Fruit fly (Drosophila melanogaster) whole organism, embryonic: ENCODE measurements around the gene P5CDh1.

Source experiments
- CG10321 ChIP-seq: fragments of 200-800 bp; sonication (Bioruptor generic); IDR thresholded peaks from 2 replicates; pipeline ENCODE4 v1.3.6; 2022; ENCODE audit warnings: missing biosample characterization, missing genetic modification characterization
- CG10366 ChIP-seq: fragments of 200-800 bp; sonication (Bioruptor generic); IDR thresholded peaks from 2 replicates; pipeline ENCODE4 v1.3.6; 2022; ENCODE audit warnings: missing biosample characterization, missing genetic modification characterization
- CG10431 ChIP-seq: fragments of 200-800 bp; sonication (Bioruptor generic); optimal IDR thresholded peaks from 3 replicates; lab custom pipeline; 2018; ENCODE audit warnings: missing biosample characterization, mild to moderate bottlenecking, missing genetic modification characterization
- CG11723 ChIP-seq: fragments of 200-800 bp; sonication (Bioruptor generic); optimal IDR thresholded peaks from 2 replicates; lab custom pipeline; 2017; ENCODE audit warnings: missing biosample characterization, mild to moderate bottlenecking, missing genetic modification characterization
- CG12155 ChIP-seq: fragments of 200-800 bp; sonication (Bioruptor generic); optimal IDR thresholded peaks from 3 replicates; lab custom pipeline; 2016; ENCODE audit warnings: missing biosample characterization, missing genetic modification characterization
- CG12236 ChIP-seq: fragments of 200-800 bp; sonication (Bioruptor generic); optimal IDR thresholded peaks from 2 replicates; lab custom pipeline; 2016; ENCODE audit warnings: missing biosample characterization, missing genetic modification characterization
- CG12942 ChIP-seq: fragments of 200-800 bp; sonication (Bioruptor generic); optimal IDR thresholded peaks from 3 replicates; lab custom pipeline; 2016; ENCODE audit warnings: missing biosample characterization, missing genetic modification characterization
- CG13775 ChIP-seq: fragments of 200-800 bp; sonication (Bioruptor generic); optimal IDR thresholded peaks from 3 replicates; lab custom pipeline; 2017; ENCODE audit warnings: missing biosample characterization, mild to moderate bottlenecking, missing genetic modification characterization
- CG14860 ChIP-seq: fragments of 200-800 bp; sonication (Bioruptor generic); IDR thresholded peaks from 3 replicates; pipeline ENCODE4 v1.3.6; 2022; ENCODE audit warnings: missing biosample characterization, missing genetic modification characterization; ENCODE audit not compliant: partially characterized antibody
- CG18262 ChIP-seq: fragments of 200-800 bp; optimal IDR thresholded peaks from 3 replicates; lab custom pipeline; 2019; ENCODE audit warnings: missing biosample characterization, mild to moderate bottlenecking, missing genetic modification characterization, moderate library complexity
- CG2199 ChIP-seq: fragments of 200-800 bp; sonication (Bioruptor generic); IDR thresholded peaks from 3 replicates; pipeline ENCODE4 v1.3.6; 2022; ENCODE audit warnings: missing biosample characterization, missing genetic modification characterization
- CG2202 ChIP-seq: fragments of 200-800 bp; sonication (Bioruptor generic); optimal IDR thresholded peaks from 2 replicates; lab custom pipeline; 2018; ENCODE audit warnings: missing biosample characterization, mild to moderate bottlenecking, missing genetic modification characterization
- CG31441 ChIP-seq: fragments of 200-800 bp; sonication (Bioruptor generic); IDR thresholded peaks from 2 replicates; pipeline ENCODE4 v1.3.6; 2022; ENCODE audit warnings: missing biosample characterization, missing genetic modification characterization
- CG32532 ChIP-seq: fragments of 200-800 bp; sonication (Bioruptor generic); IDR thresholded peaks from 2 replicates; pipeline ENCODE4 v1.3.6; 2022; ENCODE audit warnings: missing biosample characterization, missing genetic modification characterization
- CG33557 ChIP-seq: fragments of 200-800 bp; sonication (Bioruptor generic); optimal IDR thresholded peaks from 2 replicates; lab custom pipeline; 2019; ENCODE audit warnings: missing biosample characterization, mild to moderate bottlenecking, missing genetic modification characterization, moderate library complexity
- CG3726 ChIP-seq: fragments of 200-800 bp; sonication (Bioruptor generic); IDR thresholded peaks from 3 replicates; pipeline ENCODE4, ENCODE4 v1.3.6; 2022; ENCODE audit warnings: missing biosample characterization, missing genetic modification characterization
- CG4328 ChIP-seq: fragments of 200-800 bp; sonication (Bioruptor generic); optimal IDR thresholded peaks from 3 replicates; lab custom pipeline; 2017; ENCODE audit warnings: missing biosample characterization, missing genetic modification reagents, missing genetic modification characterization
- CG5180 ChIP-seq: fragments of 200-800 bp; sonication (Bioruptor generic); optimal IDR thresholded peaks from 3 replicates; lab custom pipeline; 2017; ENCODE audit warnings: missing biosample characterization, missing genetic modification characterization, mild to moderate bottlenecking, moderate library complexity, missing genetic modification reagents
- CG5245 ChIP-seq: fragments of 200-800 bp; sonication (Bioruptor generic); optimal IDR thresholded peaks from 3 replicates; lab custom pipeline; 2016; ENCODE audit warnings: missing biosample characterization, missing genetic modification characterization
- CG8281 ChIP-seq: fragments of 200-800 bp; sonication (Bioruptor generic); optimal IDR thresholded peaks from 2 replicates; lab custom pipeline; 2018; ENCODE audit warnings: missing biosample characterization, mild to moderate bottlenecking, missing genetic modification characterization, moderate library complexity
- CG8359 ChIP-seq: fragments of 200-800 bp; sonication (Bioruptor generic); optimal IDR thresholded peaks from 2 replicates; lab custom pipeline; 2017; ENCODE audit warnings: missing biosample characterization, mild to moderate bottlenecking, missing genetic modification characterization, borderline replicate concordance
- CG8944 ChIP-seq: fragments of 200-800 bp; sonication (Bioruptor generic); optimal IDR thresholded peaks from 3 replicates; lab custom pipeline; 2016; ENCODE audit warnings: missing biosample characterization, missing genetic modification characterization
- CG9437 ChIP-seq: fragments of 200-800 bp; sonication (Bioruptor generic); optimal IDR thresholded peaks from 2 replicates; lab custom pipeline; 2018; ENCODE audit warnings: missing biosample characterization, mild to moderate bottlenecking, missing genetic modification characterization
- Doc3 ChIP-seq: fragments of 200-800 bp; sonication (Bioruptor generic); IDR thresholded peaks from 3 replicates; pipeline ENCODE4 v1.3.6; 2022; ENCODE audit warnings: missing biosample characterization, missing genetic modification characterization; ENCODE audit not compliant: partially characterized antibody
- Dref ChIP-seq: fragments of 200-800 bp; sonication (Bioruptor generic); IDR thresholded peaks from 2 replicates; pipeline ENCODE4 v1.3.6; 2022; ENCODE audit warnings: missing biosample characterization, missing genetic modification characterization
- Fer2 ChIP-seq: fragments of 200-800 bp; sonication (Bioruptor generic); optimal IDR thresholded peaks from 2 replicates; lab custom pipeline; 2018; ENCODE audit warnings: missing biosample characterization, mild to moderate bottlenecking, missing genetic modification characterization, moderate library complexity
- Fer3 ChIP-seq: fragments of 200-800 bp; sonication (Bioruptor generic); optimal IDR thresholded peaks from 2 replicates; lab custom pipeline; 2018; ENCODE audit warnings: missing biosample characterization, mild to moderate bottlenecking, missing genetic modification characterization, moderate library complexity
- Gug ChIP-seq: fragments of 200-800 bp; sonication (Bioruptor generic); IDR thresholded peaks from 4 replicates; pipeline ENCODE4 v1.3.6; 2022; ENCODE audit warnings: missing biosample characterization, missing genetic modification characterization
- Hr51 ChIP-seq, 2 experiments: fragments of 200-800 bp; sonication (Bioruptor generic); optimal IDR thresholded peaks; 2 replicates in 1 of 2; 3 replicates in 1 of 2; lab custom pipeline; 2016 to 2018; ENCODE audit warnings: missing biosample characterization in 2 of 2, missing genetic modification characterization in 2 of 2, mild to moderate bottlenecking in 1 of 2, moderate library complexity in 1 of 2
- Jarid2 ChIP-seq: fragments of 200-800 bp; sonication (Bioruptor generic); optimal IDR thresholded peaks from 3 replicates; lab custom pipeline; 2017; ENCODE audit warnings: mild to moderate bottlenecking, missing biosample characterization, missing genetic modification reagents, missing genetic modification characterization
- Oli ChIP-seq: fragments of 200-800 bp; sonication (Bioruptor generic); optimal IDR thresholded peaks from 2 replicates; lab custom pipeline; 2018; ENCODE audit warnings: missing biosample characterization, mild to moderate bottlenecking, missing genetic modification characterization, moderate library complexity
- Opbp ChIP-seq: fragments of 200-800 bp; sonication (Bioruptor generic); IDR thresholded peaks from 3 replicates; pipeline ENCODE4 v1.3.6; 2022; ENCODE audit warnings: missing biosample characterization, missing genetic modification characterization; ENCODE audit not compliant: partially characterized antibody
- PHDP ChIP-seq: fragments of 200-800 bp; sonication (Bioruptor generic); optimal IDR thresholded peaks from 3 replicates; lab custom pipeline; 2018; ENCODE audit warnings: missing biosample characterization, mild to moderate bottlenecking, missing genetic modification characterization, moderate library complexity
- Sox102F ChIP-seq: fragments of 200-800 bp; sonication (Bioruptor generic); optimal IDR thresholded peaks from 2 replicates; lab custom pipeline; 2018; ENCODE audit warnings: missing biosample characterization, mild to moderate bottlenecking, missing genetic modification characterization, moderate library complexity
- Usf ChIP-seq: fragments of 200-800 bp; sonication (Bioruptor generic); optimal IDR thresholded peaks from 2 replicates; lab custom pipeline; 2017; ENCODE audit warnings: missing genotype, missing biosample characterization, missing genetic modification characterization
- ap ChIP-seq: fragments of 200-800 bp; sonication (Bioruptor generic); IDR thresholded peaks from 2 replicates; pipeline ENCODE4 v1.3.6; 2022; ENCODE audit warnings: missing biosample characterization, missing genetic modification characterization
- ase ChIP-seq: fragments of 200-800 bp; sonication (Bioruptor generic); IDR thresholded peaks from 3 replicates; pipeline ENCODE4 v1.3.6; 2022; ENCODE audit warnings: missing biosample characterization, missing genetic modification characterization
- cato ChIP-seq: fragments of 200-800 bp; sonication (Bioruptor generic); optimal IDR thresholded peaks from 2 replicates; lab custom pipeline; 2016; ENCODE audit warnings: missing biosample characterization, missing genetic modification characterization, borderline replicate concordance
- ci ChIP-seq: fragments of 200-800 bp; sonication (Bioruptor generic); IDR thresholded peaks from 3 replicates; pipeline ENCODE4 v1.3.6; 2022; ENCODE audit warnings: missing biosample characterization, missing genetic modification characterization
- croc ChIP-seq: fragments of 200-800 bp; sonication (Bioruptor generic); conservative IDR thresholded peaks from 3 replicates; pipeline ENCODE4 v1.3.6; 2022; ENCODE audit warnings: missing biosample characterization, missing genetic modification characterization
- grau ChIP-seq: fragments of 200-800 bp; optimal IDR thresholded peaks from 3 replicates; lab custom pipeline; 2019; ENCODE audit warnings: missing biosample characterization, mild to moderate bottlenecking, missing genetic modification characterization, moderate library complexity
- gsb ChIP-seq: fragments of 200-800 bp; sonication (Bioruptor generic); IDR thresholded peaks from 2 replicates; pipeline ENCODE4 v1.3.6; 2022; ENCODE audit warnings: missing biosample characterization, missing genetic modification characterization
- kah ChIP-seq: fragments of 200-800 bp; sonication (Bioruptor generic); optimal IDR thresholded peaks from 2 replicates; lab custom pipeline; 2018; ENCODE audit warnings: missing biosample characterization, mild to moderate bottlenecking, missing genetic modification characterization
- lmd ChIP-seq: fragments of 200-800 bp; sonication (Bioruptor generic); IDR thresholded peaks from 2 replicates; pipeline ENCODE4 v1.3.6; 2022; ENCODE audit warnings: missing biosample characterization, missing genetic modification characterization
- lola ChIP-seq, 3 experiments: fragments of >200 bp in 2 of 3; fragments of 200-800 bp in 1 of 3; sonication (Bioruptor generic) in 1 of 3; optimal IDR thresholded peaks; 2 replicates each; lab custom pipeline; 2017 to 2019; ENCODE audit warnings: missing biosample characterization in 3 of 3, missing genetic modification characterization in 3 of 3, mild to moderate bottlenecking in 1 of 3, moderate library complexity in 1 of 3
- prd ChIP-seq, 3 experiments: fragments of >200 bp in 2 of 3; fragments of 200-800 bp in 1 of 3; sonication (Bioruptor generic) in 1 of 3; optimal IDR thresholded peaks in 2 of 3; IDR thresholded peaks in 1 of 3; 2 replicates in 2 of 3; 3 replicates in 1 of 3; pipeline versions ENCODE4 v1.3.6 to Lab custom; 2017 to 2022; ENCODE audit warnings: missing biosample characterization in 1 of 3, missing genetic modification characterization in 1 of 3
- trem ChIP-seq: fragments of 200-800 bp; optimal IDR thresholded peaks from 3 replicates; lab custom pipeline; 2019; ENCODE audit warnings: missing biosample characterization, mild to moderate bottlenecking, missing genetic modification characterization, moderate library complexity
- wdn ChIP-seq: fragments of 200-800 bp; sonication (Bioruptor generic); IDR thresholded peaks from 2 replicates; pipeline ENCODE4 v1.3.6; 2022; ENCODE audit warnings: missing biosample characterization, missing genetic modification characterization

The P5CDh1 gene

dm6 chr3L:21808003-21808530, 33.1 kb downstream of the P5CDh1 start (continued):
- TF ChIP-seq trem (tag; lab: Kevin White, UChicago) (peak; percentile 71), grau (peak; percentile 71), Sox102F (peak; percentile 77), Usf (GFP tag; lab: Kevin White, UChicago) (no peak), CG8944 (no peak), CG31441 (peak; percentile 82), CG32532 (GFP tag; lab: Robert Waterston, UW) (peak; percentile 72; the same call in 1 of the 2 replicates), prd (optimal IDR thresholded peaks at IDR 0.05; lab: Kevin White, UChicago) (no peak), prd (GFP tag; IDR thresholded peaks at IDR 0.05; lab: Robert Waterston, UW) (peak; percentile 78), Hr51 (GFP tag; optimal IDR thresholded peaks at IDR 0.05; lab: Kevin White, UChicago) (no peak), Opbp (no peak), Doc3 (no peak), Fer2 (no peak), CG33557 (GFP tag; lab: Kevin White, UChicago) (peak; percentile 57), lmd (GFP tag; lab: Robert Waterston, UW) (peak; percentile 50), CG5180 (GFP tag; lab: Kevin White, UChicago) (peak; percentile 98), CG5245 (peak; percentile 15), CG8281 (peak; percentile 30), CG12942 (GFP tag; lab: Kevin White, UChicago) (peak; percentile 27), CG13775 (GFP tag; lab: Kevin White, UChicago) (peak; percentile 64), lola (GFP tag; optimal IDR thresholded peaks at IDR 0.05; lab: Kevin White, UChicago) (peak in 1 of 3 experiments; percentile 79), CG2202 (peak; percentile 52), CG18262 (tag; lab: Kevin White, UChicago) (peak; percentile 84), CG14860 (GFP tag; lab: Robert Waterston, UW) (no peak), ase (0 out of 3 replicates have a peak, but pooled peaks have one; percentile 38), wdn (GFP tag; lab: Robert Waterston, UW) (0 out of 2 replicates have a peak, but pooled peaks have one; percentile 30), Dref (no peak), Oli (tag; lab: Kevin White, UChicago) (peak; percentile 70), ap (0 out of 2 replicates have a peak, but pooled peaks have one; percentile 29), CG3726 (GFP tag; lab: Robert Waterston, UW) (0 out of 3 replicates have a peak, but pooled peaks have one; percentile 17), ci (GFP tag; lab: Robert Waterston, UW) (peak; percentile 77), CG8359 (peak; percentile 33), CG10431 (peak; percentile 19), CG11723 (GFP tag; lab: Kevin White, UChicago) (peak; percentile 47), CG12155 (GFP tag; lab: Kevin White, UChicago) (peak; percentile 23), croc (GFP tag; lab: Robert Waterston, UW) (peak; percentile 35; the same call in 1 of the 3 replicates), CG9437 (peak; percentile 46), PHDP (tag; lab: Kevin White, UChicago) (no peak), CG12236 (GFP tag; lab: Kevin White, UChicago) (no peak), Jarid2 (GFP tag; lab: Kevin White, UChicago) (peak; percentile 56), gsb (GFP tag; lab: Robert Waterston, UW) (0 out of 2 replicates have a peak, but pooled peaks have one; percentile 7), cato (GFP tag; lab: Kevin White, UChicago) (peak; percentile 3), CG10321 (GFP tag; lab: Robert Waterston, UW) (peak; percentile 11; the same call in 1 of the 2 replicates), CG10366 (peak; percentile 73), kah (peak; percentile 12), Gug (GFP tag; lab: Robert Waterston, UW) (peak; percentile 35; the same call in 1 of the 4 replicates), Fer3 (tag; lab: Kevin White, UChicago) (no peak), CG2199 (0 out of 3 replicates have a peak, but pooled peaks have one; percentile 9), CG4328 (GFP tag; lab: Kevin White, UChicago) (peak; percentile 9)
